Worm (Caenorhabditis elegans): ENCODE results near the gene srh-303.

srh-303 gene

ce11 chrV:17831350-17831749 is at the start of gene srh-303:
TSS of gene srh-303 (plus strand) at chrV:17831650.
- TF ChIP-seq drap-1 (GFP tag; optimal IDR thresholded peaks at IDR 0.05) = no peak
- TF ChIP-seq ces-1 (GFP tag; optimal IDR thresholded peaks at IDR 0.05) = no peak
- TF ChIP-seq ceh-39 (tag; optimal IDR thresholded peaks at IDR 0.05) = no peak
- no peak for TF ChIP-seq unc-120 (tag; optimal IDR thresholded peaks at IDR 0.05; ENCODE audit: poor library complexity, severe bottlenecking)
- no peak for TF ChIP-seq zip-8 (tag; optimal IDR thresholded peaks at IDR 0.05)
- TF ChIP-seq mep-1 (tag; optimal IDR thresholded peaks at IDR 0.05) = no peak
- no peak for TF ChIP-seq pha-4 (tag; optimal IDR thresholded peaks at IDR 0.05)
- no peak for TF ChIP-seq nhr-2 (tag; optimal IDR thresholded peaks at IDR 0.05)
- TF ChIP-seq ceh-43 (GFP tag; optimal IDR thresholded peaks at IDR 0.05) = no peak
- no peak for TF ChIP-seq elt-3 (tag; optimal IDR thresholded peaks at IDR 0.05)
- TF ChIP-seq hlh-1 (tag; optimal IDR thresholded peaks at IDR 0.05) = no peak

DNA sequence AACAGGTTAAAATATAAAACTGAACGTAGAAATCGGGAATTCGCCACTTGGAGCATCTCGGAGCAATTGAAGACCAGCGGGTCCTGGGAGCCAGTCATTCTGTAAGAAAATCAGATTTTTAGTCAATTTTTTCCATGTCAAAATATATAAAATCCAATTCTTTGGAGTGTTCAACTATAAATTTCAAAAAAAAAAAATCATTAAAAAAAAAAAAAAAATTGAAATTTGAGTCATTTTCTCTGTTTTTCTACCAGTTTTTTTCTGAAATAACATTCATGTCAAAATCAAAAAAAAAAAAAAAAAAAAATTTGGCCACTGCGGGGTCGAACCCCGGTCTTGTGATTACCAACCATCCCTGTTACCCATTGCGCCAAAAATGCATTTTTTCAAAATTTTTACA is 47.9 kb upstream of the srh-303 start, which contains the start of gene srab-12:
Gene srab-12 (minus strand): TSS at position 101 of the 400 bp plus-strand sequence.
- TF ChIP-seq zip-8 (tag; optimal IDR thresholded peaks at IDR 0.05) (no peak), flh-1 (GFP tag; optimal IDR thresholded peaks at IDR 0.05) (no peak)

DNA sequence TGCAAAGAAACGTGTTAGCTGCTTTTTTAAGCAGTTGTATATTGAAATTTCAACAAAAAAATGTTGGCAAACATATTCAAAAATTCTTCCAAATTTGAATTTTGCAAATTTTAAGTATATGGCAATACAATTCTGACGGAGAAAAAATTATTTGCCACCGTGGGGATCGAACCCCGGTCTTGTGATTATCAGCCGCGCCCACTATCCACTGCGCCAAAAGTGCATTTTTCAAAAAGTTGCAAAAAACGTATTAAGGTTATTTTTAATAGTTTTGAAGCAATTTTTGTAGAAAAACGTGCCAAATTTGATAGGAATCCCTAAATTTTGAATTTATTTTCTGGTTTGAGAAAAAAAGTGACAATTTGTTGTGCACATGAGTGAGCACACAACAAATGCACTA is 47.1 kb upstream of the srh-303 start:
- no peak for TF ChIP-seq ham-2 (GFP tag; optimal IDR thresholded peaks at IDR 0.05)
- TF ChIP-seq nhr-237 (tag; optimal IDR thresholded peaks at IDR 0.05) = no peak
- no peak for TF ChIP-seq mab-5 (tag; optimal IDR thresholded peaks at IDR 0.05)
- TF ChIP-seq lin-13 (tag; optimal IDR thresholded peaks at IDR 0.05) = no peak
- no peak for TF ChIP-seq M03D4.4 (tag; optimal IDR thresholded peaks at IDR 0.05)
- no peak for TF ChIP-seq lin-32 (GFP tag; optimal IDR thresholded peaks at IDR 0.05)
- TF ChIP-seq cnd-1 (tag; optimal IDR thresholded peaks at IDR 0.05) = no peak
- no peak for TF ChIP-seq lsy-2 (tag; optimal IDR thresholded peaks at IDR 0.05)
- no peak for TF ChIP-seq nhr-2 (tag; optimal IDR thresholded peaks at IDR 0.05)
- TF ChIP-seq drap-1 (GFP tag; optimal IDR thresholded peaks at IDR 0.05) = no peak
- no peak for TF ChIP-seq nhr-28 (tag; optimal IDR thresholded peaks at IDR 0.05)
- no peak for TF ChIP-seq hlh-1 (tag; optimal IDR thresholded peaks at IDR 0.05)
- no peak for TF ChIP-seq ztf-11 (tag; optimal IDR thresholded peaks at IDR 0.05)
- no peak for TF ChIP-seq unc-62 (GFP tag; optimal IDR thresholded peaks at IDR 0.05)

ce11 chrV:17790191-17790590 is 41.3 kb upstream of the srh-303 start, which contains the start of gene srh-290:
TSS of gene srh-290 (plus strand) at chrV:17790491.
- no peak for TF ChIP-seq blmp-1 (tag; optimal IDR thresholded peaks at IDR 0.05)
- no peak for TF ChIP-seq nhr-28 (tag; optimal IDR thresholded peaks at IDR 0.05)
- no peak for TF ChIP-seq drap-1 (GFP tag; optimal IDR thresholded peaks at IDR 0.05)
- no peak for TF ChIP-seq nhr-76 (tag; optimal IDR thresholded peaks at IDR 0.05)
- no peak for TF ChIP-seq tbx-8 (GFP tag; optimal IDR thresholded peaks at IDR 0.05)
- no peak for TF ChIP-seq nhr-2 (tag; optimal IDR thresholded peaks at IDR 0.05)
- no peak for TF ChIP-seq mep-1 (tag; optimal IDR thresholded peaks at IDR 0.05)
- no peak for TF ChIP-seq cnd-1 (tag; optimal IDR thresholded peaks at IDR 0.05)
- no peak for TF ChIP-seq unc-120 (tag; optimal IDR thresholded peaks at IDR 0.05; ENCODE audit: poor library complexity, severe bottlenecking)
- no peak for TF ChIP-seq ham-2 (GFP tag; optimal IDR thresholded peaks at IDR 0.05)
- no peak for TF ChIP-seq lsy-2 (tag; optimal IDR thresholded peaks at IDR 0.05)
- TF ChIP-seq nhr-237 (tag; optimal IDR thresholded peaks at IDR 0.05) = no peak

ce11 chrV:17793986-17794385 is 37.5 kb upstream of the srh-303 start, which contains the start of gene srh-289:
TSS of gene srh-289 (minus strand) at chrV:17794086.
- TF ChIP-seq unc-62 (GFP tag; optimal IDR thresholded peaks at IDR 0.05) (no peak), sptf-1 (tag; optimal IDR thresholded peaks at IDR 0.05) (no peak), nhr-28 (tag; optimal IDR thresholded peaks at IDR 0.05) (no peak), ztf-11 (tag; optimal IDR thresholded peaks at IDR 0.05) (no peak), nhr-2 (tag; optimal IDR thresholded peaks at IDR 0.05) (no peak), nhr-237 (tag; optimal IDR thresholded peaks at IDR 0.05) (no peak), cnd-1 (tag; optimal IDR thresholded peaks at IDR 0.05) (no peak), tbx-8 (GFP tag; optimal IDR thresholded peaks at IDR 0.05) (no peak), lin-13 (tag; optimal IDR thresholded peaks at IDR 0.05) (no peak), pha-4 (tag; optimal IDR thresholded peaks at IDR 0.05) (no peak), zip-8 (tag; optimal IDR thresholded peaks at IDR 0.05) (no peak), unc-120 (tag; optimal IDR thresholded peaks at IDR 0.05; ENCODE audit: poor library complexity, severe bottlenecking) (no peak)

ce11 chrV:17795655-17796054 is 35.8 kb upstream of the srh-303 start, which contains the start of gene srh-288:
TSS of gene srh-288 (minus strand) at chrV:17795755.
- TF ChIP-seq mls-2 (tag; optimal IDR thresholded peaks at IDR 0.05) (no peak), lsy-2 (tag; optimal IDR thresholded peaks at IDR 0.05) (no peak), lin-13 (tag; optimal IDR thresholded peaks at IDR 0.05) (no peak), ceh-43 (GFP tag; optimal IDR thresholded peaks at IDR 0.05) (no peak), snpc-4 (tag; optimal IDR thresholded peaks at IDR 0.05) (no peak), tbx-8 (GFP tag; optimal IDR thresholded peaks at IDR 0.05) (no peak), drap-1 (GFP tag; optimal IDR thresholded peaks at IDR 0.05) (no peak), ces-1 (GFP tag; optimal IDR thresholded peaks at IDR 0.05) (no peak), unc-39 (tag; optimal IDR thresholded peaks at IDR 0.05) (no peak), pha-4 (tag; optimal IDR thresholded peaks at IDR 0.05) (no peak), nhr-28 (tag; optimal IDR thresholded peaks at IDR 0.05) (no peak), unc-120 (tag; optimal IDR thresholded peaks at IDR 0.05; ENCODE audit: poor library complexity, severe bottlenecking) (no peak), nhr-2 (tag; optimal IDR thresholded peaks at IDR 0.05) (no peak), mab-5 (tag; optimal IDR thresholded peaks at IDR 0.05) (no peak), M03D4.4 (tag; optimal IDR thresholded peaks at IDR 0.05) (no peak), ceh-39 (tag; optimal IDR thresholded peaks at IDR 0.05) (no peak), ham-2 (GFP tag; optimal IDR thresholded peaks at IDR 0.05) (no peak), elt-3 (tag; optimal IDR thresholded peaks at IDR 0.05) (no peak), ceh-83 (GFP tag; optimal IDR thresholded peaks at IDR 0.05) (no peak)

All from whole organism, mixed stage, embryonic.